Worm (Caenorhabditis elegans) whole organism, early embryonic: Measurements from ENCODE around the gene gphr-1.
A peak's percentile ranks its signal among the peaks of the same experiment; 100 is the strongest.

Experiments used
- B0310.2 ChIP-seq: sonication (generic microtip); optimal IDR thresholded peaks from 2 replicates; lab custom pipeline; 2016; ENCODE audit warnings: mild to moderate bottlenecking, missing genetic modification characterization, missing compliant biosample characterization
- F13C5.2 ChIP-seq: sonication (generic microtip); optimal IDR thresholded peaks from 2 replicates; lab custom pipeline; 2017; ENCODE audit warnings: mild to moderate bottlenecking, missing genetic modification characterization, inconsistent platforms, missing compliant biosample characterization
- aly-1 ChIP-seq: sonication (generic microtip); optimal IDR thresholded peaks from 2 replicates; lab custom pipeline; 2016; ENCODE audit warnings: missing genetic modification characterization, missing compliant biosample characterization
- ama-1 ChIP-seq: fragments of 150-350 bp; optimal IDR thresholded peaks from 2 replicates; lab custom pipeline; 2014
- ceh-13 ChIP-seq: fragments of 200-800 bp; sonication (Bioruptor generic); optimal IDR thresholded peaks from 2 replicates; lab custom pipeline; 2018; ENCODE audit warnings: mild to moderate bottlenecking, missing genetic modification characterization, missing compliant biosample characterization
- ceh-36 ChIP-seq: sonication (generic microtip); optimal IDR thresholded peaks from 2 replicates; lab custom pipeline; 2016; ENCODE audit warnings: missing genetic modification characterization, inconsistent platforms, missing compliant biosample characterization
- ets-7 ChIP-seq: sonication (generic microtip); optimal IDR thresholded peaks from 2 replicates; lab custom pipeline; 2016; ENCODE audit warnings: missing genotype, missing genetic modification characterization, missing compliant biosample characterization
- flt-1 ChIP-seq: fragments of 200-800 bp; sonication (Bioruptor generic); IDR thresholded peaks from 2 replicates; pipeline ENCODE4 v1.3.6; 2022; ENCODE audit warnings: missing genetic modification characterization, missing compliant biosample characterization
- hmbx-1 ChIP-seq: sonication (generic microtip); optimal IDR thresholded peaks from 2 replicates; lab custom pipeline; 2016; ENCODE audit warnings: mild to moderate bottlenecking, missing genetic modification characterization, missing compliant biosample characterization
- hmg-4 ChIP-seq: fragments of 200-800 bp; sonication (Bioruptor generic); optimal IDR thresholded peaks from 2 replicates; lab custom pipeline; 2018; ENCODE audit warnings: mild to moderate bottlenecking, missing genetic modification characterization, missing compliant biosample characterization
- hnd-1 ChIP-seq: sonication (generic microtip); optimal IDR thresholded peaks from 2 replicates; lab custom pipeline; 2016; ENCODE audit warnings: missing genetic modification characterization, missing compliant biosample characterization
- pes-1 ChIP-seq: fragments of 200-800 bp; sonication (Bioruptor generic); IDR thresholded peaks from 2 replicates; pipeline ENCODE4 v1.3.6; 2022; ENCODE audit warnings: missing genetic modification reagents, missing genetic modification characterization, missing compliant biosample characterization
- scrt-1 ChIP-seq: fragments of 200-800 bp; sonication (Bioruptor generic); IDR thresholded peaks from 2 replicates; pipeline ENCODE4 v1.3.6; 2022; ENCODE audit warnings: missing genetic modification characterization, missing compliant biosample characterization
- sea-1 ChIP-seq: fragments of 200-800 bp; sonication (Bioruptor generic); conservative IDR thresholded peaks from 2 replicates; pipeline ENCODE4 v1.3.6; 2022; ENCODE audit warnings: missing genetic modification characterization, missing compliant biosample characterization
- tbx-11 ChIP-seq: fragments of 200-800 bp; sonication (Bioruptor generic); IDR thresholded peaks from 2 replicates; pipeline ENCODE4 v1.3.6; 2022; ENCODE audit warnings: missing genetic modification characterization, missing compliant biosample characterization
- tbx-37 ChIP-seq: fragments of 200-800 bp; sonication (Bioruptor generic); conservative IDR thresholded peaks from 2 replicates; pipeline ENCODE4 v1.3.6; 2022; ENCODE audit warnings: missing genetic modification reagents, missing genetic modification characterization, missing compliant biosample characterization
- tra-4 ChIP-seq: sonication (generic microtip); optimal IDR thresholded peaks from 2 replicates; lab custom pipeline; 2017; ENCODE audit warnings: missing genetic modification characterization, missing compliant biosample characterization

Gene gphr-1

ce11 chrIII:12245570-12245969 lies 26.7 kb downstream of the gphr-1 start:
- TF ChIP-seq hmbx-1, result no peak

ce11 chrIII:12247329-12247728 lies 28.5 kb downstream of the gphr-1 start:
- no peak for TF ChIP-seq hmg-4 (GFP tag; lab: Kevin White, UChicago)
- TF ChIP-seq ceh-36 (tag; lab: Kevin White, UChicago), result no peak
- no peak for TF ChIP-seq sea-1
- no peak for TF ChIP-seq flt-1 (GFP tag; lab: Robert Waterston, UW)
- no peak for TF ChIP-seq hnd-1 (tag; lab: Kevin White, UChicago)
- no peak for TF ChIP-seq ets-7
- TF ChIP-seq hmbx-1, result no peak
- no peak for TF ChIP-seq aly-1
- TF ChIP-seq tra-4 (tag; lab: Kevin White, UChicago), result no peak
- no peak for TF ChIP-seq ama-1 (lab: Kevin White, UChicago)
- no peak for TF ChIP-seq tbx-11 (GFP tag; lab: Robert Waterston, UW)
- no peak for TF ChIP-seq tbx-37
- no peak for TF ChIP-seq pes-1 (GFP tag; lab: Robert Waterston, UW)
- TF ChIP-seq ceh-13 (GFP tag; lab: Kevin White, UChicago), result no peak

ce11 chrIII:12250114-12250792 lies 31.4 kb downstream of the gphr-1 start, which contains the start of the genes tim-1 and Y75B8A.23:
tim-1 (minus strand) TSS chrIII:12250164.
Y75B8A.23 (plus strand) TSS chrIII:12250660.
- TF ChIP-seq hnd-1 (tag; lab: Kevin White, UChicago), result no peak
- no peak for TF ChIP-seq tbx-37
- TF ChIP-seq tbx-11 (GFP tag; lab: Robert Waterston, UW), result no peak
- peak; percentile 59 for TF ChIP-seq sea-1
- no peak for TF ChIP-seq ets-7
- TF ChIP-seq ama-1 (lab: Kevin White, UChicago), result peak; percentile 97
- peak; percentile 38 for TF ChIP-seq tra-4 (tag; lab: Kevin White, UChicago)
- peak; percentile 86 for TF ChIP-seq F13C5.2 (tag; lab: Kevin White, UChicago)
- peak; percentile 25 for TF ChIP-seq hmg-4 (GFP tag; lab: Kevin White, UChicago)
- peak; percentile 69 for TF ChIP-seq flt-1 (GFP tag; lab: Robert Waterston, UW)
- TF ChIP-seq B0310.2 (tag; lab: Kevin White, UChicago), result peak; percentile 58
- no peak for TF ChIP-seq hmbx-1
- peak; percentile 74 for TF ChIP-seq ceh-36 (tag; lab: Kevin White, UChicago)
- TF ChIP-seq aly-1, result peak; percentile 48
- TF ChIP-seq ceh-13 (GFP tag; lab: Kevin White, UChicago), result peak; percentile 15
- peak; percentile 61 for TF ChIP-seq pes-1 (GFP tag; lab: Robert Waterston, UW)
- no peak for TF ChIP-seq scrt-1 (GFP tag; lab: Robert Waterston, UW)

ce11 chrIII:12251178-12251577 lies 32.3 kb downstream of the gphr-1 start:
- TF ChIP-seq scrt-1 (GFP tag; lab: Robert Waterston, UW) (no peak), sea-1 (no peak)

ce11 chrIII:12253342-12253741 lies 34.5 kb downstream of the gphr-1 start:
- TF ChIP-seq pes-1 (GFP tag; lab: Robert Waterston, UW) (no peak), hnd-1 (tag; lab: Kevin White, UChicago) (no peak), F13C5.2 (tag; lab: Kevin White, UChicago) (no peak), aly-1 (no peak), tbx-11 (GFP tag; lab: Robert Waterston, UW) (no peak), tra-4 (tag; lab: Kevin White, UChicago) (no peak), flt-1 (GFP tag; lab: Robert Waterston, UW) (no peak), ets-7 (no peak), ceh-13 (GFP tag; lab: Kevin White, UChicago) (no peak), ceh-36 (tag; lab: Kevin White, UChicago) (no peak)

ce11 chrIII:12259793-12260192 lies 40.9 kb downstream of the gphr-1 start:
- TF ChIP-seq sea-1 (no peak), ama-1 (lab: Kevin White, UChicago) (no peak), hnd-1 (tag; lab: Kevin White, UChicago) (no peak), hmg-4 (GFP tag; lab: Kevin White, UChicago) (no peak), aly-1 (no peak), tbx-11 (GFP tag; lab: Robert Waterston, UW) (no peak)

ce11 chrIII:12260413-12260812 lies 41.6 kb downstream of the gphr-1 start:
- TF ChIP-seq ceh-36 (tag; lab: Kevin White, UChicago) (no peak), aly-1 (no peak), hnd-1 (tag; lab: Kevin White, UChicago) (no peak), ama-1 (lab: Kevin White, UChicago) (no peak), tbx-11 (GFP tag; lab: Robert Waterston, UW) (no peak), sea-1 (no peak), tra-4 (tag; lab: Kevin White, UChicago) (no peak), flt-1 (GFP tag; lab: Robert Waterston, UW) (no peak), hmbx-1 (no peak), scrt-1 (GFP tag; lab: Robert Waterston, UW) (no peak), ceh-13 (GFP tag; lab: Kevin White, UChicago) (no peak), ets-7 (no peak), F13C5.2 (tag; lab: Kevin White, UChicago) (no peak), tbx-37 (no peak), hmg-4 (GFP tag; lab: Kevin White, UChicago) (no peak)

- TF ChIP-seq ceh-13 (GFP tag; lab: Kevin White, UChicago), result no peak
- TF ChIP-seq ama-1 (lab: Kevin White, UChicago), result no peak
- TF ChIP-seq tbx-11 (GFP tag; lab: Robert Waterston, UW), result no peak
- TF ChIP-seq pes-1 (GFP tag; lab: Robert Waterston, UW), result no peak
- no peak for TF ChIP-seq B0310.2 (tag; lab: Kevin White, UChicago)
- no peak for TF ChIP-seq F13C5.2 (tag; lab: Kevin White, UChicago)
- no peak for TF ChIP-seq scrt-1 (GFP tag; lab: Robert Waterston, UW)
- TF ChIP-seq hmbx-1, result no peak
- TF ChIP-seq hmg-4 (GFP tag; lab: Kevin White, UChicago), result no peak
- TF ChIP-seq flt-1 (GFP tag; lab: Robert Waterston, UW), result no peak
- no peak for TF ChIP-seq ets-7
Measured at ce11 chrIII:12269807-12270206, 51.0 kb downstream of the gphr-1 start.
